Fruit fly (Drosophila melanogaster): ENCODE results near the gene Cyp310a1.

DNA sequence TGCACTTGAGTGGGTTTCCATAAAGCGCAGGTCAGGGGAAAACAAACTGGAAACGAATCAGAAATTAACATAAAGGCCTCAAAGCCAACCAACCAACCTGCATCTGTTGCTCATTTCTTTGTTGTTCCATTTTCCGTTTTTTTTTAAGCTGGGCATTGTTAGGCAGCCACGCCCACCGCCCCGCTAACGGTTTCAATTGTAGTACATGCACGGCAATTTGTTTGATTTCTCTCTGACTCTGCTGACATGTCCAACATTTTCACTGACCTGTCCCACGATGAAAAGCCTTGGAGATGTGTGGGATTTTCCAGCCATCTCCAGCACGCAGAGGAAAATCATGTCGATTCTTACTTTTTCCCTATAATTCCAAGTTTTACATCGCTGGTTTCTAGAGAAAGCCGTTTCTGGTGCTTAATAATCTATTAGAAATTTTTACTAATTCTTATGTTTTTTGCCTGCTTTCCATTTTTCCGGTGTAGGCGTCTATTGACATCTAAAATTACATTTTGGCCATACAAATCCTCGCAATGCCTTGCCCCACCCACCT lies 4.0 kb upstream of the Cyp310a1 start:
- no peak for TF ChIP-seq Hr96 (GFP tag; optimal IDR thresholded peaks at IDR 0.05)
- no peak for TF ChIP-seq ovo (GFP tag; optimal IDR thresholded peaks at IDR 0.05)
- no peak for TF ChIP-seq Crg-1 (GFP tag; optimal IDR thresholded peaks at IDR 0.05)
- no peak for TF ChIP-seq CG11617 (GFP tag; optimal IDR thresholded peaks at IDR 0.05)
- no peak for TF ChIP-seq CG33017 (tag; optimal IDR thresholded peaks at IDR 0.05)
- no peak for TF ChIP-seq Clk (GFP tag; optimal IDR thresholded peaks at IDR 0.05)
- no peak for TF ChIP-seq cic (GFP tag; optimal IDR thresholded peaks at IDR 0.05)
- TF ChIP-seq CG1620 (GFP tag; optimal IDR thresholded peaks at IDR 0.05), result no peak
- TF ChIP-seq kay (GFP tag; ENCODE audit: borderline replicate concordance), result no peak

Data from whole organism, adult.